Worm (Caenorhabditis elegans) whole organism, L3 larva: Measurements from ENCODE around the gene mrps-12.

Source experiments
- R02D3.7 ChIP-seq: fragments of 150-350 bp; optimal IDR thresholded peaks from 2 replicates; lab custom pipeline; 2014; ENCODE audit warnings: missing biosample characterization, missing genetic modification characterization
- ZK546.5 ChIP-seq: sonication (generic microtip); optimal IDR thresholded peaks from 2 replicates; lab custom pipeline; 2017; ENCODE audit warnings: missing biosample characterization, missing genetic modification characterization
- aly-2 ChIP-seq: fragments of 150-350 bp; optimal IDR thresholded peaks from 2 replicates; lab custom pipeline; 2014; ENCODE audit warnings: missing biosample characterization, missing genetic modification characterization
- ama-1 ChIP-seq: fragments of 150-350 bp; optimal IDR thresholded peaks from 2 replicates; lab custom pipeline; 2018
- ceh-16 ChIP-seq: sonication (generic microtip); optimal IDR thresholded peaks from 2 replicates; lab custom pipeline; 2017; ENCODE audit warnings: missing biosample characterization, missing genetic modification characterization
- ceh-28 ChIP-seq: fragments of 150-350 bp; optimal IDR thresholded peaks from 2 replicates; lab custom pipeline; 2014; ENCODE audit warnings: missing biosample characterization, missing genetic modification reagents, missing genetic modification characterization
- ceh-82 ChIP-seq: fragments of 150-350 bp; optimal IDR thresholded peaks from 2 replicates; lab custom pipeline; 2014; ENCODE audit warnings: missing biosample characterization, missing genetic modification characterization
- ceh-9 ChIP-seq: sonication (generic microtip); optimal IDR thresholded peaks from 2 replicates; lab custom pipeline; 2018; ENCODE audit warnings: missing biosample characterization, missing genetic modification characterization
- daf-12 ChIP-seq: fragments of 150-350 bp; optimal IDR thresholded peaks from 2 replicates; lab custom pipeline; 2014; ENCODE audit warnings: missing biosample characterization, missing genetic modification reagents, missing genetic modification characterization
- egl-27 ChIP-seq: sonication (generic microtip); optimal IDR thresholded peaks from 4 replicates; lab custom pipeline; 2017; ENCODE audit warnings: missing biosample characterization, missing genetic modification reagents, missing genetic modification characterization
- egl-5 ChIP-seq: fragments of 150-350 bp; optimal IDR thresholded peaks from 2 replicates; lab custom pipeline; 2017; ENCODE audit warnings: missing biosample characterization, missing genetic modification reagents, missing genetic modification characterization, inconsistent platforms
- elt-1 ChIP-seq: fragments of 150-350 bp; optimal IDR thresholded peaks from 2 replicates; lab custom pipeline; 2014; ENCODE audit warnings: missing biosample characterization, missing genetic modification characterization
- elt-3 ChIP-seq, 3 experiments: fragments of 150-350 bp in 1 of 3; sonication (generic microtip) in 2 of 3; optimal IDR thresholded peaks; 2 replicates in 2 of 3; 4 replicates in 1 of 3; lab custom pipeline; 2014 to 2017; ENCODE audit warnings: missing biosample characterization in 3 of 3, missing genetic modification characterization in 3 of 3
- eor-1 ChIP-seq, 2 experiments: fragments of 150-350 bp; optimal IDR thresholded peaks; 2 replicates each; lab custom pipeline; 2014 to 2018; ENCODE audit warnings: missing biosample characterization in 2 of 2, missing genetic modification characterization in 2 of 2
- fkh-2 ChIP-seq: fragments of 150-350 bp; optimal IDR thresholded peaks from 2 replicates; lab custom pipeline; 2014; ENCODE audit warnings: missing biosample characterization, missing genetic modification reagents, missing genetic modification characterization
- fos-1 ChIP-seq: fragments of 150-350 bp; optimal IDR thresholded peaks from 2 replicates; lab custom pipeline; 2014; ENCODE audit warnings: missing biosample characterization, missing genetic modification characterization
- hmg-11 ChIP-seq: sonication (generic microtip); optimal IDR thresholded peaks from 2 replicates; lab custom pipeline; 2016; ENCODE audit warnings: missing genetic modification characterization, missing compliant biosample characterization
- jun-1 ChIP-seq: fragments of 150-350 bp; optimal IDR thresholded peaks from 2 replicates; lab custom pipeline; 2014; ENCODE audit warnings: missing biosample characterization, missing genetic modification reagents, missing genetic modification characterization
- lin-15B ChIP-seq: fragments of 150-350 bp; optimal IDR thresholded peaks from 2 replicates; lab custom pipeline; 2014; ENCODE audit warnings: missing biosample characterization, missing genetic modification characterization
- lin-39 ChIP-seq: fragments of 150-350 bp; optimal IDR thresholded peaks from 2 replicates; lab custom pipeline; 2018; ENCODE audit warnings: missing biosample characterization, missing genetic modification reagents, missing genetic modification characterization
- lsy-12 ChIP-seq: sonication (generic microtip); optimal IDR thresholded peaks from 2 replicates; lab custom pipeline; 2016; ENCODE audit warnings: mild to moderate bottlenecking, missing genetic modification characterization, missing compliant biosample characterization
- mdl-1 ChIP-seq: fragments of 150-350 bp; optimal IDR thresholded peaks from 2 replicates; lab custom pipeline; 2014; ENCODE audit warnings: missing biosample characterization, missing genetic modification characterization
- mml-1 ChIP-seq: fragments of 150-350 bp; sonication (generic microtip); optimal IDR thresholded peaks from 3 replicates; lab custom pipeline; 2014; ENCODE audit warnings: missing biosample characterization, missing genetic modification characterization
- nfya-1 ChIP-seq: sonication (generic microtip); optimal IDR thresholded peaks from 2 replicates; lab custom pipeline; 2017; ENCODE audit warnings: missing genetic modification characterization, mild to moderate bottlenecking, missing compliant biosample characterization, antibody characterized with exemption, moderate library complexity; ENCODE audit not compliant: insufficient read depth
- nhr-11 ChIP-seq: fragments of 150-350 bp; optimal IDR thresholded peaks from 2 replicates; lab custom pipeline; 2014; ENCODE audit warnings: missing biosample characterization, missing genetic modification characterization
- nhr-12 ChIP-seq: fragments of 150-350 bp; optimal IDR thresholded peaks from 2 replicates; lab custom pipeline; 2014; ENCODE audit warnings: missing biosample characterization, missing genetic modification characterization
- nhr-23 ChIP-seq: fragments of 150-350 bp; optimal IDR thresholded peaks from 2 replicates; lab custom pipeline; 2014; ENCODE audit warnings: missing biosample characterization, missing genetic modification reagents, missing genetic modification characterization
- nhr-237 ChIP-seq: fragments of 150-350 bp; optimal IDR thresholded peaks from 2 replicates; lab custom pipeline; 2014; ENCODE audit warnings: missing biosample characterization, missing genetic modification characterization
- nhr-25 ChIP-seq: sonication (generic microtip); optimal IDR thresholded peaks from 2 replicates; lab custom pipeline; 2017; ENCODE audit warnings: missing biosample characterization, missing genetic modification characterization
- nhr-28 ChIP-seq: fragments of 150-350 bp; optimal IDR thresholded peaks from 2 replicates; lab custom pipeline; 2014; ENCODE audit warnings: missing biosample characterization, missing genetic modification characterization
- nhr-43 ChIP-seq: sonication (generic microtip); optimal IDR thresholded peaks from 2 replicates; lab custom pipeline; 2016; ENCODE audit warnings: mild to moderate bottlenecking, missing genetic modification characterization, missing compliant biosample characterization; ENCODE audit not compliant: poor library complexity, severe bottlenecking
- nhr-67 ChIP-seq: fragments of 150-350 bp; optimal IDR thresholded peaks from 2 replicates; lab custom pipeline; 2014; ENCODE audit warnings: missing biosample characterization, missing genetic modification characterization
- nhr-76 ChIP-seq: fragments of 150-350 bp; sonication (generic microtip); optimal IDR thresholded peaks from 5 replicates; lab custom pipeline; 2014; ENCODE audit warnings: missing biosample characterization, missing genetic modification characterization
- nhr-77 ChIP-seq: fragments of 150-350 bp; optimal IDR thresholded peaks from 2 replicates; lab custom pipeline; 2014; ENCODE audit warnings: missing biosample characterization, missing genetic modification characterization
- pha-4 ChIP-seq: fragments of 150-350 bp; optimal IDR thresholded peaks from 2 replicates; lab custom pipeline; 2014; ENCODE audit warnings: missing biosample characterization, missing genetic modification reagents, missing genetic modification characterization
- pqm-1 ChIP-seq: fragments of 150-350 bp; optimal IDR thresholded peaks from 2 replicates; lab custom pipeline; 2017; ENCODE audit warnings: missing biosample characterization, missing genetic modification characterization, inconsistent platforms
- sea-2 ChIP-seq: fragments of 150-350 bp; sonication (generic microtip); optimal IDR thresholded peaks from 4 replicates; lab custom pipeline; 2014; ENCODE audit warnings: missing biosample characterization, missing genetic modification reagents, missing genetic modification characterization
- skn-1 ChIP-seq: fragments of 150-350 bp; optimal IDR thresholded peaks from 2 replicates; lab custom pipeline; 2014; ENCODE audit warnings: missing biosample characterization, missing genetic modification characterization
- snpc-4 ChIP-seq: fragments of 150-350 bp; optimal IDR thresholded peaks from 2 replicates; lab custom pipeline; 2014; ENCODE audit warnings: missing biosample characterization, missing genetic modification characterization
- tbx-2 ChIP-seq: sonication (generic microtip); optimal IDR thresholded peaks from 2 replicates; lab custom pipeline; 2016; ENCODE audit warnings: mild to moderate bottlenecking, missing genetic modification characterization, missing compliant biosample characterization
- unc-39 ChIP-seq: sonication (generic microtip); optimal IDR thresholded peaks from 4 replicates; lab custom pipeline; 2017; ENCODE audit warnings: missing biosample characterization, missing genetic modification characterization
- zag-1 ChIP-seq: fragments of 150-350 bp; optimal IDR thresholded peaks from 2 replicates; lab custom pipeline; 2014; ENCODE audit warnings: missing biosample characterization, missing genetic modification characterization
- ztf-11 ChIP-seq: fragments of 150-350 bp; optimal IDR thresholded peaks from 2 replicates; lab custom pipeline; 2014; ENCODE audit warnings: missing biosample characterization, missing genetic modification characterization
- ztf-4 ChIP-seq: fragments of 150-350 bp; optimal IDR thresholded peaks from 2 replicates; lab custom pipeline; 2014; ENCODE audit warnings: missing biosample characterization, missing genetic modification characterization

Gene mrps-12

DNA sequence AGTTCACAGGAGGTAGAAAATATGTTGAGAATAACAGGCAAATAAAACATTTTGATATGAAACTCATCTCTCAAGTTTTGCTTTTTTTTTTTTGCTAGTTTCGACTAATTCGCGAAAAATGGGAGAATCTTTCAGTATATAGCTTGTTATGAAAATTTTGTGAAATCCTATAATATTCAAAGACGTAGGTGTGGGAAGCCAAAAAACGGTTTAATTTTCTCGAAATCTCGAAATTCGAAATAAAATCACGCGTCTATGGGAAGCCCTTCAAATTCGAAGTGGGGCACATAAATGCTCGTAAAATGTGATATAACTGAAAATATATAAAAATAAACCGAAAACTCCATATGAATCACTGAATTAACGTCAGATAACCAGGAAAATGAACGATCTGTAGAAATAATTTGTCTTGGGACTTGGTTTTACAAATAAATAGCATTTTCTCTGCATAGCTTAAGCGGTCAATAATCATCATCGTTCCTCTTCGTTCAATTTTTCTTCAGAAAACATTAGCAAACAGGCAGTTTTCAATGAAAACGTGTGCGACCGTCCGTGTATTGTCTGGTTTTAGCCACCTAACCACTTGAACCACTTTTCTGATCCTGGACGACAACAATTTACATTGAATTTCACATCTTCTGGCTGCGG, 12.8 kb upstream of the mrps-12 start, which contains the start of the genes gcy-22 and grl-14:
gcy-22 (minus strand) TSS at position 101 of the 648 bp plus-strand sequence.
grl-14 (plus strand) TSS at position 598 of the 648 bp plus-strand sequence.
- no peak for TF ChIP-seq elt-3 (tag; optimal IDR thresholded peaks at IDR 0.05; lab: Kevin White, UChicago)
- no peak for TF ChIP-seq elt-1 (tag; lab: Kevin White, UChicago)
- no peak for TF ChIP-seq R02D3.7
- no peak for TF ChIP-seq fkh-2 (tag; lab: Kevin White, UChicago)
- no peak for TF ChIP-seq pqm-1 (tag; lab: Kevin White, UChicago)
- TF ChIP-seq nfya-1 (tag; lab: Kevin White, UChicago) = no peak
- no peak for TF ChIP-seq jun-1
- no peak for TF ChIP-seq mml-1 (tag; lab: Kevin White, UChicago)
- TF ChIP-seq mdl-1 (tag; lab: Kevin White, UChicago) = no peak
- TF ChIP-seq nhr-237 (tag; lab: Kevin White, UChicago) = no peak
- no peak for TF ChIP-seq skn-1 (tag; lab: Kevin White, UChicago)
- no peak for TF ChIP-seq ceh-82 (tag; lab: Kevin White, UChicago)
- TF ChIP-seq nhr-23 = no peak
- no peak for TF ChIP-seq nhr-11
- no peak for TF ChIP-seq aly-2 (tag; lab: Kevin White, UChicago)
- TF ChIP-seq daf-12 = no peak
- TF ChIP-seq pha-4 = no peak
- no peak for TF ChIP-seq zag-1 (tag; lab: Kevin White, UChicago)
- no peak for TF ChIP-seq nhr-25 (tag; lab: Kevin White, UChicago)

ce11 chrV:20826618-20827017, 11.3 kb upstream of the mrps-12 start:
- TF ChIP-seq nhr-76 (tag; lab: Kevin White, UChicago) = no peak
- no peak for TF ChIP-seq pha-4
- no peak for TF ChIP-seq aly-2 (tag; lab: Kevin White, UChicago)
- no peak for TF ChIP-seq ztf-11 (tag; lab: Kevin White, UChicago)
- TF ChIP-seq nhr-237 (tag; lab: Kevin White, UChicago) = no peak
- TF ChIP-seq lsy-12 (tag; lab: Kevin White, UChicago) = no peak
- no peak for TF ChIP-seq egl-5
- TF ChIP-seq nhr-67 (tag; lab: Kevin White, UChicago) = no peak
- no peak for TF ChIP-seq skn-1 (tag; lab: Kevin White, UChicago)
- TF ChIP-seq ztf-4 (tag; lab: Kevin White, UChicago) = no peak
- no peak for TF ChIP-seq ceh-82 (tag; lab: Kevin White, UChicago)
- no peak for TF ChIP-seq eor-1 (tag; optimal IDR thresholded peaks at IDR 0.05; lab: Kevin White, UChicago)
- TF ChIP-seq nhr-77 (tag; lab: Kevin White, UChicago) = no peak
- no peak for TF ChIP-seq fkh-2 (tag; lab: Kevin White, UChicago)
- TF ChIP-seq nhr-28 (tag; lab: Kevin White, UChicago) = no peak
- TF ChIP-seq ama-1 = no peak
- no peak for TF ChIP-seq mdl-1 (tag; lab: Kevin White, UChicago)
- TF ChIP-seq lin-15B (tag; lab: Kevin White, UChicago) = no peak
- no peak for TF ChIP-seq lin-39
- TF ChIP-seq ZK546.5 (tag; lab: Kevin White, UChicago) = no peak

ce11 chrV:20828820-20829219, 9.1 kb upstream of the mrps-12 start, which contains the start of gene sbt-1:
Gene sbt-1 (minus strand): TSS chrV:20828881.
- peak; percentile 59 for TF ChIP-seq hmg-11 (tag; lab: Kevin White, UChicago)
- TF ChIP-seq nhr-237 (tag; lab: Kevin White, UChicago) = no peak
- TF ChIP-seq ceh-16 (tag; lab: Kevin White, UChicago) = no peak
- TF ChIP-seq lin-15B (tag; lab: Kevin White, UChicago) = peak; percentile 34
- TF ChIP-seq mdl-1 (tag; lab: Kevin White, UChicago) = peak; percentile 57
- no peak for TF ChIP-seq ztf-4 (tag; lab: Kevin White, UChicago)
- no peak for TF ChIP-seq ama-1
- TF ChIP-seq jun-1 = no peak
- TF ChIP-seq snpc-4 (tag; lab: Kevin White, UChicago) = no peak
- no peak for TF ChIP-seq nhr-77 (tag; lab: Kevin White, UChicago)
- TF ChIP-seq egl-27 (tag; lab: Kevin White, UChicago) = no peak
- TF ChIP-seq nhr-67 (tag; lab: Kevin White, UChicago) = no peak
- TF ChIP-seq sea-2 (GFP tag; lab: Kevin White, UChicago) = peak; percentile 55
- TF ChIP-seq ceh-9 (tag; lab: Kevin White, UChicago) = no peak
- no peak for TF ChIP-seq pha-4
- peak; percentile 45 for TF ChIP-seq elt-1 (tag; lab: Kevin White, UChicago)
- TF ChIP-seq ceh-28 (tag; lab: Kevin White, UChicago) = peak; percentile 12
- peak; percentile 65 for TF ChIP-seq pqm-1 (tag; lab: Kevin White, UChicago)
- TF ChIP-seq nhr-43 (tag; lab: Kevin White, UChicago) = no peak
- no peak for TF ChIP-seq ceh-82 (tag; lab: Kevin White, UChicago)
- TF ChIP-seq aly-2 (tag; lab: Kevin White, UChicago) = no peak
- TF ChIP-seq unc-39 = no peak
- peak; percentile 37 for TF ChIP-seq nhr-11
- no peak for TF ChIP-seq lsy-12 (tag; lab: Kevin White, UChicago)
- no peak for TF ChIP-seq daf-12
- TF ChIP-seq tbx-2 (tag; lab: Kevin White, UChicago) = peak; percentile 35
- no peak for TF ChIP-seq mml-1 (tag; lab: Kevin White, UChicago)
- no peak for TF ChIP-seq nhr-76 (tag; lab: Kevin White, UChicago)
- TF ChIP-seq zag-1 (tag; lab: Kevin White, UChicago) = no peak
- no peak for TF ChIP-seq nhr-23
- TF ChIP-seq egl-5 = no peak
- TF ChIP-seq fos-1 (tag; lab: Kevin White, UChicago) = no peak
- no peak for TF ChIP-seq eor-1 (tag; optimal IDR thresholded peaks at IDR 0.05; lab: Kevin White, UChicago)
- TF ChIP-seq lin-39 = peak; percentile 77
- no peak for TF ChIP-seq ZK546.5 (tag; lab: Kevin White, UChicago)
- TF ChIP-seq skn-1 (tag; lab: Kevin White, UChicago) = no peak
- TF ChIP-seq fkh-2 (tag; lab: Kevin White, UChicago) = no peak
- TF ChIP-seq nhr-12 (tag; lab: Kevin White, UChicago) = no peak
- peak; percentile 83 for TF ChIP-seq nfya-1 (tag; lab: Kevin White, UChicago)
